Worm (Caenorhabditis elegans): ENCODE measurements around the gene nstp-9.

ce11 chrX:10890965-10891364 is 28.5 kb downstream of the nstp-9 start, which contains the start of gene F47B10.4:
- TF ChIP-seq zag-1 (tag; optimal IDR thresholded peaks at IDR 0.05) (no peak), unc-98 (GFP tag; IDR thresholded peaks at IDR 0.05) (no peak), unc-62 (GFP tag; optimal IDR thresholded peaks at IDR 0.05) (no peak), Y116A8C.19 (tag; optimal IDR thresholded peaks at IDR 0.05; ENCODE audit: borderline replicate concordance) (no peak), swsn-7 (tag; optimal IDR thresholded peaks at IDR 0.05) (no peak), nhr-28 (tag; optimal IDR thresholded peaks at IDR 0.05) (no peak), egl-27 (tag; optimal IDR thresholded peaks at IDR 0.05) (no peak), ztf-11 (tag; optimal IDR thresholded peaks at IDR 0.05) (no peak), vab-15 (tag; optimal IDR thresholded peaks at IDR 0.05) (no peak), lir-3 (tag; optimal IDR thresholded peaks at IDR 0.05; ENCODE audit: poor library complexity) (no peak)
